Worm (Caenorhabditis elegans) whole organism, young adult: ENCODE data around the gene aakg-3.

Experiments used
- B0261.1 ChIP-seq: sonication (generic microtip); optimal IDR thresholded peaks from 2 replicates; lab custom pipeline; 2016; ENCODE audit warnings: mild to moderate bottlenecking, missing genetic modification characterization, moderate library complexity, missing compliant biosample characterization
- D2030.7 ChIP-seq: fragments of 200-800 bp; sonication (Bioruptor generic); IDR thresholded peaks from 2 replicates; pipeline ENCODE4 v1.3.6; 2022; ENCODE audit warnings: missing genetic modification reagents, missing genetic modification characterization, missing compliant biosample characterization
- F10E7.11 ChIP-seq: sonication (generic microtip); optimal IDR thresholded peaks from 2 replicates; lab custom pipeline; 2017; ENCODE audit warnings: mild to moderate bottlenecking, missing genetic modification characterization, moderate library complexity, missing compliant biosample characterization
- F49E8.2 ChIP-seq: sonication (generic microtip); optimal IDR thresholded peaks from 3 replicates; lab custom pipeline; 2017; ENCODE audit warnings: missing genetic modification characterization, mild to moderate bottlenecking, missing compliant biosample characterization, antibody characterized with exemption, moderate library complexity; ENCODE audit not compliant: insufficient read depth
- F52B5.7 ChIP-seq: sonication (generic microtip); optimal IDR thresholded peaks from 2 replicates; lab custom pipeline; 2016; ENCODE audit warnings: mild to moderate bottlenecking, missing genetic modification characterization, missing compliant biosample characterization
- F55B11.4 ChIP-seq: sonication (generic microtip); optimal IDR thresholded peaks from 2 replicates; lab custom pipeline; 2016; ENCODE audit warnings: missing compliant biosample characterization, missing genetic modification characterization, borderline replicate concordance; ENCODE audit not compliant: insufficient read depth
- F57C9.4 ChIP-seq: sonication (generic microtip); optimal IDR thresholded peaks from 2 replicates; lab custom pipeline; 2017; ENCODE audit warnings: mild to moderate bottlenecking, missing genetic modification characterization, missing compliant biosample characterization
- K12H6.12 ChIP-seq: fragments of 200-800 bp; sonication (Bioruptor generic); optimal IDR thresholded peaks from 2 replicates; lab custom pipeline; 2018; ENCODE audit warnings: mild to moderate bottlenecking, missing genetic modification characterization, missing compliant biosample characterization
- T26A5.8 ChIP-seq: sonication (generic microtip); optimal IDR thresholded peaks from 2 replicates; lab custom pipeline; 2016; ENCODE audit warnings: missing genetic modification characterization, missing compliant biosample characterization
- Y53F4B.3 ChIP-seq: fragments of 200-800 bp; sonication (Bioruptor generic); IDR thresholded peaks from 2 replicates; pipeline ENCODE4 v1.3.6; 2022; ENCODE audit warnings: missing genetic modification reagents, missing genetic modification characterization, missing compliant biosample characterization
- Y67H2A.10 ChIP-seq: fragments of 200-800 bp; sonication (Bioruptor generic); conservative IDR thresholded peaks from 2 replicates; pipeline ENCODE4 v1.3.6; 2022; ENCODE audit warnings: missing genetic modification reagents, missing genetic modification characterization, missing compliant biosample characterization
- Y79H2A.3 ChIP-seq: fragments of 200-800 bp; sonication (Bioruptor generic); conservative IDR thresholded peaks from 2 replicates; pipeline ENCODE4 v1.3.6; 2022; ENCODE audit warnings: missing genetic modification reagents, missing genetic modification characterization, missing compliant biosample characterization
- Y95B8A.8 ChIP-seq: fragments of 200-800 bp; sonication (Bioruptor generic); IDR thresholded peaks from 2 replicates; pipeline ENCODE4 v1.3.6; 2022; ENCODE audit warnings: missing genetic modification reagents, missing genetic modification characterization, missing compliant biosample characterization
- athp-1 ChIP-seq: sonication (generic microtip); optimal IDR thresholded peaks from 2 replicates; lab custom pipeline; 2017; ENCODE audit warnings: mild to moderate bottlenecking, missing genetic modification characterization, missing compliant biosample characterization
- bed-2 ChIP-seq: fragments of 200-800 bp; sonication (Bioruptor generic); IDR thresholded peaks from 2 replicates; pipeline ENCODE4 v1.3.6; 2022; ENCODE audit warnings: missing genetic modification reagents, missing genetic modification characterization, missing compliant biosample characterization
- cebp-1 ChIP-seq, 2 experiments: fragments of 200-800 bp in 1 of 2; sonication (Bioruptor generic) in 1 of 2; sonication (generic microtip) in 1 of 2; IDR thresholded peaks in 1 of 2; optimal IDR thresholded peaks in 1 of 2; 2 replicates each; pipeline versions ENCODE4 v1.3.6 to Lab custom; 2017 to 2022; ENCODE audit warnings: missing compliant biosample characterization in 2 of 2, missing genetic modification characterization in 2 of 2, mild to moderate bottlenecking in 1 of 2, missing genetic modification reagents in 1 of 2, moderate library complexity in 1 of 2
- ceh-27 ChIP-seq: fragments of 200-800 bp; sonication (Bioruptor generic); optimal IDR thresholded peaks from 2 replicates; lab custom pipeline; 2018; ENCODE audit warnings: mild to moderate bottlenecking, missing genetic modification characterization, moderate library complexity, missing compliant biosample characterization
- ceh-58 ChIP-seq: fragments of 200-800 bp; sonication (Bioruptor generic); IDR thresholded peaks from 2 replicates; pipeline ENCODE4 v1.3.6; 2022; ENCODE audit warnings: missing genetic modification characterization, missing compliant biosample characterization
- ceh-79 ChIP-seq: sonication (generic microtip); optimal IDR thresholded peaks from 2 replicates; lab custom pipeline; 2017; ENCODE audit warnings: mild to moderate bottlenecking, missing genetic modification characterization, missing compliant biosample characterization
- ceh-91 ChIP-seq: fragments of 200-800 bp; sonication (Bioruptor generic); IDR thresholded peaks from 2 replicates; pipeline ENCODE4 v1.3.6; 2022; ENCODE audit warnings: missing genetic modification reagents, missing genetic modification characterization, missing compliant biosample characterization
- chd-7 ChIP-seq: sonication (generic microtip); optimal IDR thresholded peaks from 2 replicates; lab custom pipeline; 2016; ENCODE audit warnings: mild to moderate bottlenecking, missing genetic modification characterization, moderate library complexity, missing compliant biosample characterization
- die-1 ChIP-seq: sonication (generic microtip); optimal IDR thresholded peaks from 2 replicates; lab custom pipeline; 2016; ENCODE audit warnings: missing genotype, mild to moderate bottlenecking, missing genetic modification characterization, missing compliant biosample characterization
- dpff-1 ChIP-seq: sonication (generic microtip); optimal IDR thresholded peaks from 2 replicates; lab custom pipeline; 2017; ENCODE audit warnings: mild to moderate bottlenecking, missing genetic modification characterization, missing compliant biosample characterization
- dpl-1 ChIP-seq: fragments of 150-350 bp; optimal IDR thresholded peaks from 2 replicates; lab custom pipeline; 2014; ENCODE audit warnings: missing biosample characterization, missing genetic modification reagents, missing genetic modification characterization
- egl-18 ChIP-seq: fragments of 200-800 bp; sonication (Bioruptor generic); IDR thresholded peaks from 2 replicates; pipeline ENCODE4 v1.3.6; 2022; ENCODE audit warnings: missing genetic modification reagents, missing genetic modification characterization, missing compliant biosample characterization
- egl-44 ChIP-seq: fragments of 200-800 bp; sonication (Bioruptor generic); IDR thresholded peaks from 2 replicates; pipeline ENCODE4 v1.3.6; 2022; ENCODE audit warnings: missing genetic modification reagents, missing genetic modification characterization, missing compliant biosample characterization
- egrh-3 ChIP-seq: fragments of 200-800 bp; sonication (Bioruptor generic); IDR thresholded peaks from 2 replicates; pipeline ENCODE4 v1.3.6; 2022; ENCODE audit warnings: missing genetic modification reagents, missing genetic modification characterization, missing compliant biosample characterization
- gei-17 ChIP-seq: fragments of 200-800 bp; sonication (Bioruptor generic); optimal IDR thresholded peaks from 2 replicates; lab custom pipeline; 2018; ENCODE audit warnings: mild to moderate bottlenecking, missing genetic modification characterization, missing compliant biosample characterization
- hlh-26 ChIP-seq: fragments of 200-800 bp; sonication (Bioruptor generic); conservative IDR thresholded peaks from 2 replicates; pipeline ENCODE4 v1.3.6; 2022; ENCODE audit warnings: missing genetic modification reagents, missing genetic modification characterization, missing compliant biosample characterization
- hmg-1.2 ChIP-seq: fragments of 200-800 bp; sonication (Bioruptor generic); IDR thresholded peaks from 2 replicates; pipeline ENCODE4 v1.3.6; 2022; ENCODE audit warnings: missing genetic modification reagents, missing genetic modification characterization, missing compliant biosample characterization
- hrde-1 ChIP-seq: sonication (generic microtip); optimal IDR thresholded peaks from 2 replicates; lab custom pipeline; 2016; ENCODE audit warnings: missing genetic modification characterization, mild to moderate bottlenecking, missing compliant biosample characterization, moderate library complexity, missing genotype, missing genetic modification reagents, borderline replicate concordance
- hsf-1 ChIP-seq: fragments of 200-800 bp; sonication (Bioruptor generic); IDR thresholded peaks from 2 replicates; pipeline ENCODE4 v1.3.6; 2022; ENCODE audit warnings: missing genetic modification reagents, missing genetic modification characterization, missing compliant biosample characterization
- let-607 ChIP-seq, 2 experiments: fragments of 200-800 bp in 1 of 2; sonication (Bioruptor generic) in 1 of 2; sonication (generic microtip) in 1 of 2; optimal IDR thresholded peaks; 2 replicates each; lab custom pipeline; 2016 to 2018; ENCODE audit warnings: mild to moderate bottlenecking in 2 of 2, missing compliant biosample characterization in 2 of 2, missing genetic modification characterization in 2 of 2, moderate library complexity in 2 of 2, missing genotype in 1 of 2
- lin-35 ChIP-seq, 3 experiments: fragments of 150-350 bp in 2 of 3; sonication (generic microtip) in 1 of 3; optimal IDR thresholded peaks; 2 replicates each; lab custom pipeline; 2014 to 2018; ENCODE audit warnings: missing biosample characterization in 3 of 3, missing genetic modification characterization in 3 of 3, missing genetic modification reagents in 3 of 3
- madf-10 ChIP-seq: sonication (generic microtip); optimal IDR thresholded peaks from 2 replicates; lab custom pipeline; 2016; ENCODE audit warnings: mild to moderate bottlenecking, missing genetic modification characterization, missing compliant biosample characterization
- madf-6 ChIP-seq: fragments of 200-800 bp; sonication (Bioruptor generic); IDR thresholded peaks from 2 replicates; pipeline ENCODE4 v1.3.6; 2022; ENCODE audit warnings: missing genetic modification reagents, missing genetic modification characterization, missing compliant biosample characterization
- mxl-1 ChIP-seq: sonication (generic microtip); optimal IDR thresholded peaks from 2 replicates; lab custom pipeline; 2016; ENCODE audit warnings: missing genetic modification characterization, missing compliant biosample characterization
- nfya-2 ChIP-seq: fragments of 200-800 bp; sonication (Bioruptor generic); IDR thresholded peaks from 2 replicates; pipeline ENCODE4 v1.3.6; 2022; ENCODE audit warnings: missing genetic modification reagents, missing genetic modification characterization, missing compliant biosample characterization
- nhr-27 ChIP-seq: fragments of 200-800 bp; sonication (Bioruptor generic); optimal IDR thresholded peaks from 2 replicates; lab custom pipeline; 2018; ENCODE audit warnings: mild to moderate bottlenecking, missing genetic modification characterization, moderate library complexity, missing compliant biosample characterization
- nhr-80 ChIP-seq: sonication (generic microtip); optimal IDR thresholded peaks from 2 replicates; lab custom pipeline; 2016; ENCODE audit warnings: missing genetic modification characterization, missing compliant biosample characterization
- pbrm-1 ChIP-seq: fragments of 200-800 bp; sonication (Bioruptor generic); IDR thresholded peaks from 2 replicates; pipeline ENCODE4 v1.3.6; 2022; ENCODE audit warnings: missing genetic modification reagents, missing genetic modification characterization, missing compliant biosample characterization
- rpc-1 ChIP-seq, 2 experiments: fragments of 150-350 bp in 1 of 2; sonication (generic microtip) in 1 of 2; optimal IDR thresholded peaks; 2 replicates each; lab custom pipeline; 2014 to 2018; ENCODE audit warnings: missing biosample characterization in 1 of 2, missing genetic modification characterization in 1 of 2, missing genetic modification reagents in 1 of 2, missing genotype in 1 of 2
- tlf-1 ChIP-seq: fragments of 200-800 bp; sonication (Bioruptor generic); optimal IDR thresholded peaks from 2 replicates; lab custom pipeline; 2018; ENCODE audit warnings: mild to moderate bottlenecking, missing genetic modification characterization, missing compliant biosample characterization
- zfh-2 ChIP-seq: fragments of 200-800 bp; sonication (Bioruptor generic); conservative IDR thresholded peaks from 2 replicates; pipeline ENCODE4 v1.3.6; 2022; ENCODE audit warnings: missing genetic modification reagents, missing genetic modification characterization, missing compliant biosample characterization
- zim-3 ChIP-seq: sonication (generic microtip); optimal IDR thresholded peaks from 2 replicates; lab custom pipeline; 2017; ENCODE audit warnings: mild to moderate bottlenecking, missing genetic modification characterization, moderate library complexity, missing compliant biosample characterization
- ztf-3 ChIP-seq: fragments of 200-800 bp; sonication (Bioruptor generic); optimal IDR thresholded peaks from 2 replicates; lab custom pipeline; 2018; ENCODE audit warnings: mild to moderate bottlenecking, missing genetic modification characterization, missing compliant biosample characterization
- ztf-6 ChIP-seq: fragments of 200-800 bp; sonication (Bioruptor generic); IDR thresholded peaks from 2 replicates; pipeline ENCODE4 v1.3.6; 2022; ENCODE audit warnings: missing genetic modification reagents, missing genetic modification characterization, missing compliant biosample characterization

aakg-3 gene

ce11 chrX:2971542-2971988 is 4.7 kb upstream of the aakg-3 start:
- TF ChIP-seq Y95B8A.8 (GFP tag; lab: Robert Waterston, UW) (peak; percentile 80), ceh-27 (peak; percentile 75), ztf-6 (GFP tag; lab: Robert Waterston, UW) (0 out of 2 replicates have a peak, but pooled peaks have one; percentile 9), dpff-1 (no peak), rpc-1 (optimal IDR thresholded peaks at IDR 0.05; lab: Kevin White, UChicago) (no peak), rpc-1 (tag; optimal IDR thresholded peaks at IDR 0.05; lab: Kevin White, UChicago) (no peak), ceh-58 (GFP tag; lab: Robert Waterston, UW) (no peak), athp-1 (tag; lab: Kevin White, UChicago) (peak; percentile 66), pbrm-1 (GFP tag; lab: Robert Waterston, UW) (peak; percentile 83), bed-2 (0 out of 2 replicates have a peak, but pooled peaks have one; percentile 28), tlf-1 (GFP tag; lab: Kevin White, UChicago) (peak; percentile 86), F10E7.11 (tag; lab: Kevin White, UChicago) (peak; percentile 8), mxl-1 (tag; lab: Kevin White, UChicago) (peak; percentile 52), D2030.7 (GFP tag; lab: Robert Waterston, UW) (no peak), chd-7 (peak; percentile 95), zim-3 (tag; lab: Kevin White, UChicago) (peak; percentile 27), F49E8.2 (no peak), F57C9.4 (tag; lab: Kevin White, UChicago) (no peak), madf-10 (tag; lab: Kevin White, UChicago) (peak; percentile 81), egrh-3 (GFP tag; lab: Robert Waterston, UW) (peak; percentile 61; the same call in 1 of the 2 replicates), hmg-1.2 (peak; percentile 52; the same call in 1 of the 2 replicates), F55B11.4 (tag; lab: Kevin White, UChicago) (no peak), egl-18 (GFP tag; lab: Robert Waterston, UW) (peak; percentile 70; the same call in 1 of the 2 replicates), dpl-1 (GFP tag; lab: Kevin White, UChicago) (no peak), ceh-91 (GFP tag; lab: Robert Waterston, UW) (no peak; the same call in 1 of the 2 replicates), Y79H2A.3 (GFP tag; lab: Robert Waterston, UW) (0 out of 2 replicates have a peak, but pooled peaks have one; percentile 9), let-607 (tag; optimal IDR thresholded peaks at IDR 0.05; lab: Kevin White, UChicago) (peak in 1 of 2 experiments; percentile 41), die-1 (tag; lab: Kevin White, UChicago) (no peak), nhr-27 (no peak), Y67H2A.10 (GFP tag; lab: Robert Waterston, UW) (peak; percentile 79), nhr-80 (tag; lab: Kevin White, UChicago) (peak; percentile 61), egl-44 (GFP tag; lab: Robert Waterston, UW) (peak; percentile 81), F52B5.7 (tag; lab: Kevin White, UChicago) (peak; percentile 40), lin-35 (GFP tag; optimal IDR thresholded peaks at IDR 0.05; lab: Kevin White, UChicago) (peak in 1 of 3 experiments; percentile 71), B0261.1 (tag; lab: Kevin White, UChicago) (no peak), nfya-2 (GFP tag; lab: Robert Waterston, UW) (no peak), Y53F4B.3 (GFP tag; lab: Robert Waterston, UW) (no peak), ztf-3 (GFP tag; lab: Kevin White, UChicago) (no peak), K12H6.12 (tag; lab: Kevin White, UChicago) (peak; percentile 91), cebp-1 (GFP tag; IDR thresholded peaks at IDR 0.05; lab: Robert Waterston, UW) (peak; percentile 62), cebp-1 (tag; optimal IDR thresholded peaks at IDR 0.05; lab: Kevin White, UChicago) (peak; percentile 92), T26A5.8 (tag; lab: Kevin White, UChicago) (no peak), zfh-2 (GFP tag; lab: Robert Waterston, UW) (peak; percentile 92), hrde-1 (tag; lab: Kevin White, UChicago) (no peak), ceh-79 (no peak), hlh-26 (GFP tag; lab: Robert Waterston, UW) (no peak), madf-6 (GFP tag; lab: Robert Waterston, UW) (no peak), hsf-1 (peak; percentile 91), gei-17 (peak; percentile 67)
